Fruit fly (Drosophila melanogaster): ENCODE data around the gene Or10a.

The Or10a gene

DNA sequence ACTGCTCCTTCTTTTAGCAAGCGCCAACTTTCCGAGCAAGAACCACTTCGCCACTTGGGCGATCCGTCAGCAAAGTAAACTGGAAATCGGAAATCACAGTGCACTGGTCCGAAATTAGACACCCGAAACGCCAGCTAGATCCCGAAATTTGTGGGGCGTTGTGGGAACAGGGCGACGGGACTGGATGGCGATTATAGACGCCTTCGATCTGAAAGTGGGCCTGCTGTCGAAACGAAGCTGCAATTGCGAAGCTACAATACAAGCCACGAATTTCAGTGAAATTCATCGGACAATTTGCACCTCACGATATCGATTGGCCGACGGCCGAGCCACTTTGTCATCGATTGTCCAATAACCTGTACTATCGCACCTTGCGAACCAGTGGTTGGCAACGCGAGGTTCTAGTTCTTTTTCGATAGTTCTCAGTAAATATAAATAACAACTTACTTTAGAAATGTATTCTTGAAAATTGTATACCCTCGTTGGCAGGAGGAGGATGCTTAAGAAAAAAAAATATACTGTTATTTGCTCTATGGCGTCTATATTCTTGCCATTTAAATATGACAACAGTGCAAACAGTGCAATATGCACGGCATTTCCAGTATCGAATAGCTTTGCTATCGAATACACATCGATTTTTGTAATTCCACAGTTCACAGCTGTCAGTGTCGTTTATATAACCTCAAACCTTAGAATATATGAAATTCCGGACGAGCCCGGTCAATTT, 49.3 kb downstream of the Or10a start, which contains the start of the genes hop and Tim8 (continued):
- TF ChIP-seq Ets97D (GFP tag; optimal IDR thresholded peaks at IDR 0.05) (peak; percentile 52), Vsx1 (GFP tag; optimal IDR thresholded peaks at IDR 0.05) (no peak), vfl (GFP tag; optimal IDR thresholded peaks at IDR 0.05) (no peak), CG10543 (GFP tag; optimal IDR thresholded peaks at IDR 0.05) (no peak), ato (GFP tag; IDR thresholded peaks at IDR 0.05; ENCODE audit: partially characterized antibody) (peak; percentile 96), CG14050 (GFP tag; IDR thresholded peaks at IDR 0.05) (no peak), CG1024 (GFP tag; IDR thresholded peaks at IDR 0.05) (no peak), CG14860 (GFP tag; IDR thresholded peaks at IDR 0.05; ENCODE audit: partially characterized antibody) (peak; percentile 92), stwl (tag; optimal IDR thresholded peaks at IDR 0.05) (peak; percentile 51), ash1 (GFP tag; optimal IDR thresholded peaks at IDR 0.05) (no peak), CG16813 (GFP tag; IDR thresholded peaks at IDR 0.05; ENCODE audit: partially characterized antibody) (peak; percentile 95), exex (tag; optimal IDR thresholded peaks at IDR 0.05) (no peak), CG11696 (GFP tag; IDR thresholded peaks at IDR 0.05) (no peak), sens-2 (GFP tag; IDR thresholded peaks at IDR 0.05) (no peak), CG14710 (tag; optimal IDR thresholded peaks at IDR 0.05) (peak; percentile 63), E2f2 (GFP tag; IDR thresholded peaks at IDR 0.05) (peak; percentile 52), CG10147 (GFP tag; optimal IDR thresholded peaks at IDR 0.05) (peak; percentile 17), CG9609 (GFP tag; optimal IDR thresholded peaks at IDR 0.05) (no peak), tgo (GFP tag; IDR thresholded peaks at IDR 0.05) (no peak), CG1832 (GFP tag; optimal IDR thresholded peaks at IDR 0.05) (no peak), lmd (GFP tag; IDR thresholded peaks at IDR 0.05) (no peak), Hey (tag; optimal IDR thresholded peaks at IDR 0.05) (no peak), Sry-δ (GFP tag; optimal IDR thresholded peaks at IDR 0.05) (peak; percentile 77), Hand (GFP tag; optimal IDR thresholded peaks at IDR 0.05) (no peak), Oaz (GFP tag; IDR thresholded peaks at IDR 0.05) (no peak), zf30C (GFP tag; optimal IDR thresholded peaks at IDR 0.05) (no peak), Elba2 (GFP tag; optimal IDR thresholded peaks at IDR 0.05) (no peak), kni (GFP tag; optimal IDR thresholded peaks at IDR 0.05) (no peak), Ets65A (GFP tag) (peak; percentile 59), lab (GFP tag; optimal IDR thresholded peaks at IDR 0.05) (no peak), B-H2 (GFP tag; optimal IDR thresholded peaks at IDR 0.05) (no peak), NFAT (GFP tag; IDR thresholded peaks at IDR 0.05) (no peak), Aef1 (GFP tag; IDR thresholded peaks at IDR 0.05) (no peak), CG6254 (GFP tag; optimal IDR thresholded peaks at IDR 0.05) (no peak), BEAF-32 (GFP tag; optimal IDR thresholded peaks at IDR 0.05) (peak; percentile 91), Lpt (GFP tag; optimal IDR thresholded peaks at IDR 0.05) (no peak), crc (GFP tag; optimal IDR thresholded peaks at IDR 0.05) (no peak), CG11560 (tag; IDR thresholded peaks at IDR 0.05) (peak; percentile 98), esg (GFP tag; conservative IDR thresholded peaks at IDR 0.05) (no peak), CG8359 (GFP tag; optimal IDR thresholded peaks at IDR 0.05; ENCODE audit: borderline replicate concordance) (no peak), gsb-n (tag; optimal IDR thresholded peaks at IDR 0.05) (no peak), Hmx (GFP tag; optimal IDR thresholded peaks at IDR 0.05) (no peak), Bteb2 (GFP tag; optimal IDR thresholded peaks at IDR 0.05) (no peak), mam (GFP tag; optimal IDR thresholded peaks at IDR 0.05) (no peak), CG2889 (GFP tag; IDR thresholded peaks at IDR 0.05) (no peak), CG10366 (GFP tag; IDR thresholded peaks at IDR 0.05) (no peak), kah (GFP tag; optimal IDR thresholded peaks at IDR 0.05) (no peak), nerfin-1 (tag; optimal IDR thresholded peaks at IDR 0.05) (no peak), jumu (GFP tag; optimal IDR thresholded peaks at IDR 0.05) (no peak), CG1647 (GFP tag; optimal IDR thresholded peaks at IDR 0.05) (no peak)
